Fruit fly (Drosophila melanogaster) whole organism, embryonic: ENCODE measurements around the gene cysu.

Experiments
- Antp ChIP-seq: fragments of 200-800 bp; sonication (Bioruptor generic); optimal IDR thresholded peaks from 3 replicates; lab custom pipeline; 2016; ENCODE audit warnings: missing biosample characterization, missing genetic modification characterization
- Atf6 ChIP-seq: fragments of 200-800 bp; sonication (Bioruptor generic); IDR thresholded peaks from 2 replicates; pipeline ENCODE4 v1.3.6; 2022; ENCODE audit warnings: missing biosample characterization, missing genetic modification characterization
- Awh ChIP-seq: fragments of 200-800 bp; sonication (Bioruptor generic); IDR thresholded peaks from 2 replicates; pipeline ENCODE4, ENCODE4 v1.3.6; 2022; ENCODE audit warnings: missing biosample characterization, missing genetic modification characterization
- B-H1 ChIP-seq: fragments of 200-800 bp; sonication (Bioruptor generic); IDR thresholded peaks from 3 replicates; pipeline ENCODE4 v1.3.6; 2022; ENCODE audit warnings: missing biosample characterization, missing genetic modification characterization
- BtbVII ChIP-seq: fragments of 200-800 bp; sonication (Bioruptor generic); optimal IDR thresholded peaks from 3 replicates; lab custom pipeline; 2017; ENCODE audit warnings: missing biosample characterization, mild to moderate bottlenecking, missing genetic modification characterization
- C15 ChIP-seq: fragments of 200-800 bp; sonication (Bioruptor generic); IDR thresholded peaks from 3 replicates; pipeline ENCODE4 v1.3.6; 2022; ENCODE audit warnings: missing biosample characterization, missing genetic modification characterization
- CG11093 ChIP-seq: fragments of 200-800 bp; sonication (Bioruptor generic); IDR thresholded peaks from 3 replicates; pipeline ENCODE4 v1.3.6; 2022; ENCODE audit warnings: missing biosample characterization, missing genetic modification characterization
- CG12299 ChIP-seq: fragments of 200-800 bp; sonication (Bioruptor generic); optimal IDR thresholded peaks from 2 replicates; lab custom pipeline; 2018; ENCODE audit warnings: missing biosample characterization, mild to moderate bottlenecking, missing genetic modification characterization
- CG1233 ChIP-seq: fragments of 200-800 bp; sonication (Bioruptor generic); optimal IDR thresholded peaks from 4 replicates; lab custom pipeline; 2018; ENCODE audit warnings: missing biosample characterization, mild to moderate bottlenecking, missing genetic modification characterization
- CG13123 ChIP-seq: fragments of 200-800 bp; sonication (Bioruptor generic); optimal IDR thresholded peaks from 2 replicates; lab custom pipeline; 2016; ENCODE audit warnings: missing biosample characterization, missing genetic modification characterization
- CG13287 ChIP-seq: fragments of 200-800 bp; sonication (Bioruptor generic); IDR thresholded peaks from 2 replicates; pipeline ENCODE4 v1.3.6; 2022; ENCODE audit warnings: missing biosample characterization, missing genetic modification characterization; ENCODE audit not compliant: partially characterized antibody
- CG14710 ChIP-seq: fragments of 200-800 bp; sonication (Bioruptor generic); optimal IDR thresholded peaks from 3 replicates; lab custom pipeline; 2019; ENCODE audit warnings: missing biosample characterization, mild to moderate bottlenecking, missing genetic modification characterization, moderate library complexity
- CG17612 ChIP-seq: fragments of 200-800 bp; sonication (Bioruptor generic); IDR thresholded peaks from 2 replicates; pipeline ENCODE4 v1.3.6; 2022; ENCODE audit warnings: missing biosample characterization, missing genetic modification characterization
- CG2199 ChIP-seq: fragments of 200-800 bp; sonication (Bioruptor generic); IDR thresholded peaks from 3 replicates; pipeline ENCODE4 v1.3.6; 2022; ENCODE audit warnings: missing biosample characterization, missing genetic modification characterization
- CG32532 ChIP-seq: fragments of 200-800 bp; sonication (Bioruptor generic); IDR thresholded peaks from 2 replicates; pipeline ENCODE4 v1.3.6; 2022; ENCODE audit warnings: missing biosample characterization, missing genetic modification characterization
- CG3281 ChIP-seq: fragments of 200-800 bp; sonication (Bioruptor generic); optimal IDR thresholded peaks from 3 replicates; lab custom pipeline; 2017; ENCODE audit warnings: missing biosample characterization, mild to moderate bottlenecking, missing genetic modification characterization
- CG6272 ChIP-seq: fragments of 200-800 bp; sonication (Bioruptor generic); IDR thresholded peaks from 2 replicates; pipeline ENCODE4 v1.3.6; 2022; ENCODE audit warnings: missing biosample characterization, missing genetic modification characterization
- CG6791 ChIP-seq: fragments of 200-800 bp; sonication (Bioruptor generic); IDR thresholded peaks from 3 replicates; pipeline ENCODE4 v1.3.6; 2022; ENCODE audit warnings: missing biosample characterization, missing genetic modification characterization; ENCODE audit not compliant: partially characterized antibody
- CG7928 ChIP-seq: fragments of 200-800 bp; sonication (Bioruptor generic); optimal IDR thresholded peaks from 2 replicates; lab custom pipeline; 2017; ENCODE audit warnings: missing biosample characterization, mild to moderate bottlenecking, missing genetic modification characterization
- CG8924 ChIP-seq: fragments of 200-800 bp; optimal IDR thresholded peaks from 3 replicates; lab custom pipeline; 2019; ENCODE audit warnings: missing biosample characterization, mild to moderate bottlenecking, missing genetic modification characterization, moderate library complexity
- CG9215 ChIP-seq: fragments of 200-800 bp; sonication (Bioruptor generic); IDR thresholded peaks from 2 replicates; pipeline ENCODE4 v1.3.6; 2022; ENCODE audit warnings: missing biosample characterization, missing genetic modification characterization
- CrebB ChIP-seq: fragments of 200-800 bp; sonication (Bioruptor generic); optimal IDR thresholded peaks from 3 replicates; lab custom pipeline; 2018; ENCODE audit warnings: missing biosample characterization, mild to moderate bottlenecking, missing genetic modification characterization
- Dek ChIP-seq: fragments of 200-800 bp; sonication (Bioruptor generic); optimal IDR thresholded peaks from 3 replicates; lab custom pipeline; 2019; ENCODE audit warnings: missing biosample characterization, mild to moderate bottlenecking, missing genetic modification characterization, moderate library complexity
- Dip2 ChIP-seq: fragments of 200-800 bp; sonication (Bioruptor generic); IDR thresholded peaks from 2 replicates; pipeline ENCODE4 v1.3.6; 2022; ENCODE audit warnings: missing biosample characterization, missing genetic modification characterization
- Dip3 ChIP-seq: fragments of 200-800 bp; sonication (Bioruptor generic); optimal IDR thresholded peaks from 3 replicates; lab custom pipeline; 2016; ENCODE audit warnings: missing biosample characterization, missing genetic modification characterization
- E2f2 ChIP-seq: fragments of 200-800 bp; sonication (Bioruptor generic); IDR thresholded peaks from 2 replicates; pipeline ENCODE4 v1.3.6; 2022; ENCODE audit warnings: missing biosample characterization, missing genetic modification characterization
- HLH4C ChIP-seq: fragments of 200-800 bp; sonication (Bioruptor generic); IDR thresholded peaks from 3 replicates; pipeline ENCODE4 v1.3.6; 2022; ENCODE audit warnings: missing biosample characterization, missing genetic modification characterization; ENCODE audit not compliant: partially characterized antibody
- HLH54F ChIP-seq: fragments of 200-800 bp; sonication (Bioruptor generic); optimal IDR thresholded peaks from 3 replicates; lab custom pipeline; 2016; ENCODE audit warnings: missing biosample characterization, missing genetic modification characterization
- Hr51 ChIP-seq, 2 experiments: fragments of 200-800 bp; sonication (Bioruptor generic); optimal IDR thresholded peaks; 2 replicates in 1 of 2; 3 replicates in 1 of 2; lab custom pipeline; 2016 to 2018; ENCODE audit warnings: missing biosample characterization in 2 of 2, missing genetic modification characterization in 2 of 2, mild to moderate bottlenecking in 1 of 2, moderate library complexity in 1 of 2
- NC2β ChIP-seq: fragments of 200-800 bp; sonication (Bioruptor generic); optimal IDR thresholded peaks from 2 replicates; lab custom pipeline; 2016; ENCODE audit warnings: missing biosample characterization, missing genetic modification characterization
- Nf-YC ChIP-seq: fragments of 200-800 bp; optimal IDR thresholded peaks from 3 replicates; lab custom pipeline; 2019; ENCODE audit warnings: missing biosample characterization, mild to moderate bottlenecking, missing genetic modification characterization, moderate library complexity
- Optix ChIP-seq: fragments of 200-800 bp; sonication (Bioruptor generic); IDR thresholded peaks from 3 replicates; pipeline ENCODE4 v1.3.6; 2022; ENCODE audit warnings: missing biosample characterization, missing genetic modification characterization
- Rfx ChIP-seq: fragments of 200-800 bp; sonication (Bioruptor generic); IDR thresholded peaks from 2 replicates; pipeline ENCODE4 v1.3.6; 2022; ENCODE audit warnings: missing biosample characterization, missing genetic modification characterization
- Sin3A ChIP-seq: fragments of >200 bp; optimal IDR thresholded peaks from 2 replicates; lab custom pipeline; 2018
- Trl ChIP-seq, 3 experiments: fragments of >200 bp in 2 of 3; fragments of 200-800 bp in 1 of 3; sonication (Bioruptor generic) in 1 of 3; optimal IDR thresholded peaks; 2 replicates in 1 of 3; 3 replicates in 2 of 3; lab custom pipeline; 2016 to 2017; ENCODE audit warnings: missing biosample characterization in 1 of 3, missing genetic modification characterization in 1 of 3
- Xrp1 ChIP-seq: fragments of 200-800 bp; sonication (Bioruptor generic); IDR thresholded peaks from 2 replicates; pipeline ENCODE4 v1.3.6; 2022; ENCODE audit warnings: missing biosample characterization, missing genetic modification characterization
- ab ChIP-seq: fragments of 200-800 bp; sonication (Bioruptor generic); optimal IDR thresholded peaks from 2 replicates; lab custom pipeline; 2016; ENCODE audit warnings: missing biosample characterization, missing genetic modification characterization
- da ChIP-seq: fragments of 200-800 bp; sonication (Bioruptor generic); optimal IDR thresholded peaks from 2 replicates; lab custom pipeline; 2016; ENCODE audit warnings: missing biosample characterization, missing genetic modification characterization
- dati ChIP-seq: fragments of 200-800 bp; sonication (Bioruptor generic); IDR thresholded peaks from 2 replicates; pipeline ENCODE4 v1.3.6; 2022; ENCODE audit warnings: missing biosample characterization, missing genetic modification characterization
- dmrt11E ChIP-seq: fragments of 200-800 bp; sonication (Bioruptor generic); optimal IDR thresholded peaks from 3 replicates; lab custom pipeline; 2018; ENCODE audit warnings: missing biosample characterization, mild to moderate bottlenecking, missing genetic modification characterization, moderate library complexity
- dysf ChIP-seq: fragments of 200-800 bp; sonication (Bioruptor generic); IDR thresholded peaks from 3 replicates; pipeline ENCODE4 v1.3.6; 2022; ENCODE audit warnings: missing biosample characterization, missing genetic modification characterization
- mirr ChIP-seq: fragments of 200-800 bp; sonication (Bioruptor generic); optimal IDR thresholded peaks from 3 replicates; lab custom pipeline; 2018; ENCODE audit warnings: missing biosample characterization, mild to moderate bottlenecking, missing genetic modification characterization
- nmo ChIP-seq: fragments of 200-800 bp; sonication (Bioruptor generic); optimal IDR thresholded peaks from 2 replicates; lab custom pipeline; 2018; ENCODE audit warnings: missing biosample characterization, mild to moderate bottlenecking, missing genetic modification characterization, moderate library complexity
- pb ChIP-seq: fragments of 200-800 bp; sonication (Bioruptor generic); optimal IDR thresholded peaks from 3 replicates; lab custom pipeline; 2016; ENCODE audit warnings: missing biosample characterization, missing genetic modification characterization
- pfk ChIP-seq: fragments of 200-800 bp; sonication (Bioruptor generic); optimal IDR thresholded peaks from 2 replicates; lab custom pipeline; 2018; ENCODE audit warnings: missing biosample characterization, mild to moderate bottlenecking, missing genetic modification characterization, moderate library complexity
- ranshi ChIP-seq: fragments of 200-800 bp; sonication (Bioruptor generic); IDR thresholded peaks from 2 replicates; pipeline ENCODE4 v1.3.6; 2022; ENCODE audit warnings: missing biosample characterization, missing genetic modification characterization
- repo ChIP-seq: fragments of 200-800 bp; sonication (Bioruptor generic); optimal IDR thresholded peaks from 2 replicates; lab custom pipeline; 2016; ENCODE audit warnings: missing biosample characterization, missing genetic modification characterization
- stwl ChIP-seq: fragments of 200-800 bp; sonication (Bioruptor generic); optimal IDR thresholded peaks from 3 replicates; lab custom pipeline; 2018; ENCODE audit warnings: missing biosample characterization, mild to moderate bottlenecking, missing genetic modification characterization, moderate library complexity
- usp ChIP-seq: fragments of >200 bp; optimal IDR thresholded peaks from 2 replicates; lab custom pipeline; 2017; ENCODE audit warnings: missing biosample characterization, missing genetic modification characterization
- zfh2 ChIP-seq: fragments of 200-800 bp; sonication (Bioruptor generic); optimal IDR thresholded peaks from 2 replicates; lab custom pipeline; 2016; ENCODE audit warnings: missing biosample characterization, missing genetic modification characterization

cysu gene

DNA sequence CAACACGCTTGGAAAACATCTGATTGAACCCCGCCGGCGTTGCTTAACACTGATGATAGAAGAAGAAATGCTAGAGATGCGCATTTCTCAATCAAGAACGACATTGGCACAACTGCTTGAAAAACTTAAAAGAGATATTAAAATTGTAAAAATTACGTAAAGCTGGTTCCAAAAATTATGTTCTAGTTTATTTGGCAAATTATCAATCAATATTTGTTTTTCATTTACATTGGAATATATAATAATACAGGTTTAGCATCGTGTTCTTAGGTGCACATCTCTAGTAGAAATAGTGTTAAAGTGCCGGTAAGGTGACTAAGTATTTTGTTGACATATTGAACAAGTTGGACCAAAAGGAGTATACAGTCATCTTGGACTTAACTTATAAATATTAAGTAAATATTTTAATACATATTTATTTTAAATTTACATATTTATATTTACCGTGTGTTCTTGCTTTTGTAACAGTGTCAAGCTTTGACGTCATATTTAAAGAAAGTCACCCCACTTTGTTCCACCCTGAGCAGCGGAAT is 34.2 kb upstream of the cysu start, which contains the start of the genes Brf and sds22 (continued):
- peak; percentile 94 for TF ChIP-seq CG3281 (GFP tag; lab: Kevin White, UChicago)
- peak; percentile 89 for TF ChIP-seq CG11093 (GFP tag; lab: Robert Waterston, UW)
- peak; percentile 90 for TF ChIP-seq repo (GFP tag; lab: Kevin White, UChicago)
- peak; percentile 97 for TF ChIP-seq HLH54F (GFP tag; lab: Kevin White, UChicago)
- peak; percentile 58; the same call in 2 of the 3 replicates for TF ChIP-seq Optix (GFP tag; lab: Robert Waterston, UW)
- peak; percentile 93 for TF ChIP-seq Atf6 (GFP tag; lab: Robert Waterston, UW)
- peak; percentile 59 for TF ChIP-seq pfk (GFP tag; lab: Kevin White, UChicago)
- peak; percentile 98 for TF ChIP-seq zfh2 (GFP tag; lab: Kevin White, UChicago)
- TF ChIP-seq BtbVII (GFP tag; lab: Kevin White, UChicago) = peak; percentile 91
- peak; percentile 85 for TF ChIP-seq B-H1 (GFP tag; lab: Robert Waterston, UW)
- TF ChIP-seq CG8924 (tag; lab: Kevin White, UChicago) = peak; percentile 96
- TF ChIP-seq Antp (GFP tag; lab: Kevin White, UChicago) = peak; percentile 93
- TF ChIP-seq Rfx = peak; percentile 97
- peak; percentile 89 for TF ChIP-seq ab (GFP tag; lab: Kevin White, UChicago)
- peak; percentile 79; the same call in 1 of the 2 replicates for TF ChIP-seq Awh (GFP tag; lab: Robert Waterston, UW)
- peak; percentile 95 for TF ChIP-seq Xrp1
- TF ChIP-seq CG1233 (GFP tag; lab: Kevin White, UChicago) = peak; percentile 95
- peak; percentile 88 for TF ChIP-seq CrebB (tag; lab: Kevin White, UChicago)
- TF ChIP-seq CG9215 (GFP tag; lab: Robert Waterston, UW) = peak; percentile 95
- TF ChIP-seq CG6791 (GFP tag; lab: Robert Waterston, UW) = 0 out of 3 replicates have a peak, but pooled peaks have one; percentile 40
- TF ChIP-seq mirr (GFP tag; lab: Kevin White, UChicago) = peak; percentile 90
- peak; percentile 96 for TF ChIP-seq CG6272 (GFP tag; lab: Robert Waterston, UW)
- TF ChIP-seq usp (GFP tag; lab: Kevin White, UChicago) = no peak
- peak; percentile 90 for TF ChIP-seq CG12299 (tag; lab: Kevin White, UChicago)
- TF ChIP-seq CG7928 (GFP tag; lab: Kevin White, UChicago) = peak; percentile 67
- TF ChIP-seq Dip3 = peak; percentile 97
- TF ChIP-seq CG2199 (GFP tag; lab: Robert Waterston, UW) = peak; percentile 70; the same call in 1 of the 3 replicates
- peak; percentile 90 for TF ChIP-seq stwl (tag; lab: Kevin White, UChicago)
- peak; percentile 73 for TF ChIP-seq HLH4C (GFP tag; lab: Robert Waterston, UW)
- peak; percentile 95 for TF ChIP-seq CG32532 (GFP tag; lab: Robert Waterston, UW)
- TF ChIP-seq pb (GFP tag; lab: Kevin White, UChicago) = peak; percentile 84
- TF ChIP-seq C15 = peak; percentile 87; the same call in 2 of the 3 replicates
- peak; percentile 92 to 95 for TF ChIP-seq Hr51 (GFP tag; optimal IDR thresholded peaks at IDR 0.05; lab: Kevin White, UChicago)
- TF ChIP-seq ranshi (GFP tag; lab: Robert Waterston, UW) = peak; percentile 95
- TF ChIP-seq CG13287 = peak; percentile 83
- TF ChIP-seq nmo (GFP tag; lab: Kevin White, UChicago) = peak; percentile 98
- TF ChIP-seq CG14710 = peak; percentile 97
- peak; percentile 46; the same call in 1 of the 2 replicates for TF ChIP-seq Dip2 (GFP tag; lab: Robert Waterston, UW)
- TF ChIP-seq CG13123 (GFP tag; lab: Kevin White, UChicago) = peak; percentile 94
- TF ChIP-seq da (GFP tag; lab: Kevin White, UChicago) = peak; percentile 87
- peak; percentile 73 for TF ChIP-seq E2f2 (GFP tag; lab: Robert Waterston, UW)
- peak; percentile 93 for TF ChIP-seq Dek (tag; lab: Kevin White, UChicago)
- TF ChIP-seq Trl (optimal IDR thresholded peaks at IDR 0.05; lab: Kevin White, UChicago) = no peak
- TF ChIP-seq Trl (GFP tag; optimal IDR thresholded peaks at IDR 0.05; lab: Kevin White, UChicago) = peak; percentile 96
- TF ChIP-seq Sin3A (lab: Kevin White, UChicago) = peak; percentile 39
- peak; percentile 77 for TF ChIP-seq dati (GFP tag; lab: Robert Waterston, UW)
- TF ChIP-seq dysf = peak; percentile 96
- peak; percentile 75; the same call in 1 of the 2 replicates for TF ChIP-seq CG17612
- TF ChIP-seq dmrt11E (tag; lab: Kevin White, UChicago) = peak; percentile 96
- peak; percentile 95 for TF ChIP-seq NC2β (GFP tag; lab: Kevin White, UChicago)
- peak; percentile 89 for TF ChIP-seq Nf-YC (tag; lab: Kevin White, UChicago)
